Fruit fly (Drosophila melanogaster) whole organism, pupa: ENCODE results near the gene Cht11.

Experiments used
- CG10348 ChIP-seq: fragments of 200-800 bp; sonication (Bioruptor generic); IDR thresholded peaks from 2 replicates; pipeline ENCODE4 v1.3.6; 2022; ENCODE audit warnings: missing biosample characterization, missing genetic modification characterization
- CG12605 ChIP-seq: fragments of 200-800 bp; sonication (Bioruptor generic); IDR thresholded peaks from 2 replicates; pipeline ENCODE4 v1.3.6; 2022; ENCODE audit warnings: missing biosample characterization, missing genetic modification characterization
- CG13204 ChIP-seq: fragments of 200-800 bp; sonication (Bioruptor generic); optimal IDR thresholded peaks from 2 replicates; lab custom pipeline; 2018; ENCODE audit warnings: missing biosample characterization, mild to moderate bottlenecking, missing genetic modification characterization, moderate library complexity
- CG14655 ChIP-seq: fragments of 200-800 bp; sonication (Bioruptor generic); optimal IDR thresholded peaks from 3 replicates; lab custom pipeline; 2017; ENCODE audit warnings: mild to moderate bottlenecking, missing biosample characterization, missing genetic modification reagents, missing genetic modification characterization
- CG15710 ChIP-seq: fragments of 200-800 bp; sonication (Bioruptor generic); optimal IDR thresholded peaks from 2 replicates; lab custom pipeline; 2018; ENCODE audit warnings: missing biosample characterization, mild to moderate bottlenecking, missing genetic modification characterization, moderate library complexity
- CG17806 ChIP-seq: fragments of 200-800 bp; sonication (Bioruptor generic); optimal IDR thresholded peaks from 2 replicates; lab custom pipeline; 2018; ENCODE audit warnings: missing biosample characterization, mild to moderate bottlenecking, missing genetic modification characterization, moderate library complexity
- CG32121 ChIP-seq: fragments of 200-800 bp; sonication (Bioruptor generic); IDR thresholded peaks from 2 replicates; pipeline ENCODE4 v1.3.6; 2022; ENCODE audit warnings: missing biosample characterization, missing genetic modification characterization
- CG34367 ChIP-seq: fragments of 200-800 bp; sonication (Bioruptor generic); optimal IDR thresholded peaks from 2 replicates; lab custom pipeline; 2018; ENCODE audit warnings: missing biosample characterization, mild to moderate bottlenecking, missing genetic modification characterization
- CG4496 ChIP-seq: fragments of 200-800 bp; sonication (Bioruptor generic); IDR thresholded peaks from 3 replicates; pipeline ENCODE4 v1.3.6; 2022; ENCODE audit warnings: missing biosample characterization, missing genetic modification characterization
- CG8159 ChIP-seq: fragments of 200-800 bp; sonication (Bioruptor generic); optimal IDR thresholded peaks from 3 replicates; lab custom pipeline; 2018; ENCODE audit warnings: missing biosample characterization, mild to moderate bottlenecking, missing genetic modification characterization, moderate library complexity
- CG8301 ChIP-seq: fragments of 200-800 bp; sonication (Bioruptor generic); optimal IDR thresholded peaks from 2 replicates; lab custom pipeline; 2018; ENCODE audit warnings: missing biosample characterization, mild to moderate bottlenecking, missing genetic modification characterization
- CG9948 ChIP-seq: fragments of 200-800 bp; sonication (Bioruptor generic); optimal IDR thresholded peaks from 2 replicates; lab custom pipeline; 2018; ENCODE audit warnings: missing biosample characterization, mild to moderate bottlenecking, missing genetic modification characterization, moderate library complexity
- D1 ChIP-seq: fragments of 200-800 bp; sonication (Bioruptor generic); optimal IDR thresholded peaks from 2 replicates; lab custom pipeline; 2018; ENCODE audit warnings: missing biosample characterization, mild to moderate bottlenecking, missing genetic modification characterization, moderate library complexity
- EcR ChIP-seq: fragments of 200-800 bp; sonication (Bioruptor generic); optimal IDR thresholded peaks from 3 replicates; lab custom pipeline; 2019; ENCODE audit warnings: missing biosample characterization, missing genetic modification characterization, mild to moderate bottlenecking, moderate library complexity, missing genetic modification reagents
- Ets98B ChIP-seq: fragments of 200-800 bp; sonication (Bioruptor generic); IDR thresholded peaks from 2 replicates; pipeline ENCODE4 v1.3.6; 2022; ENCODE audit warnings: missing biosample characterization, missing genetic modification characterization
- Pif1A ChIP-seq: fragments of 200-800 bp; sonication (Bioruptor generic); optimal IDR thresholded peaks from 3 replicates; lab custom pipeline; 2016; ENCODE audit warnings: missing biosample characterization, missing genetic modification characterization
- Pif1B ChIP-seq: fragments of 200-800 bp; sonication (Bioruptor generic); optimal IDR thresholded peaks from 3 replicates; lab custom pipeline; 2016; ENCODE audit warnings: missing biosample characterization, missing genetic modification characterization
- Snoo ChIP-seq: fragments of 200-800 bp; sonication (Bioruptor generic); optimal IDR thresholded peaks from 3 replicates; lab custom pipeline; 2017; ENCODE audit warnings: missing biosample characterization, mild to moderate bottlenecking, missing genetic modification characterization, inconsistent platforms
- fd96Ca ChIP-seq: fragments of 200-800 bp; sonication (Bioruptor generic); IDR thresholded peaks from 3 replicates; pipeline ENCODE4 v1.3.6; 2022; ENCODE audit warnings: missing biosample characterization, missing genetic modification characterization
- gl ChIP-seq: fragments of 200-800 bp; sonication (Bioruptor generic); optimal IDR thresholded peaks from 2 replicates; lab custom pipeline; 2018; ENCODE audit warnings: missing biosample characterization, mild to moderate bottlenecking, missing genetic modification characterization
- rn ChIP-seq: fragments of 200-800 bp; sonication (Bioruptor generic); IDR thresholded peaks from 2 replicates; pipeline ENCODE4 v1.3.6; 2022; ENCODE audit warnings: missing biosample characterization, missing genetic modification characterization

Gene Cht11

DNA sequence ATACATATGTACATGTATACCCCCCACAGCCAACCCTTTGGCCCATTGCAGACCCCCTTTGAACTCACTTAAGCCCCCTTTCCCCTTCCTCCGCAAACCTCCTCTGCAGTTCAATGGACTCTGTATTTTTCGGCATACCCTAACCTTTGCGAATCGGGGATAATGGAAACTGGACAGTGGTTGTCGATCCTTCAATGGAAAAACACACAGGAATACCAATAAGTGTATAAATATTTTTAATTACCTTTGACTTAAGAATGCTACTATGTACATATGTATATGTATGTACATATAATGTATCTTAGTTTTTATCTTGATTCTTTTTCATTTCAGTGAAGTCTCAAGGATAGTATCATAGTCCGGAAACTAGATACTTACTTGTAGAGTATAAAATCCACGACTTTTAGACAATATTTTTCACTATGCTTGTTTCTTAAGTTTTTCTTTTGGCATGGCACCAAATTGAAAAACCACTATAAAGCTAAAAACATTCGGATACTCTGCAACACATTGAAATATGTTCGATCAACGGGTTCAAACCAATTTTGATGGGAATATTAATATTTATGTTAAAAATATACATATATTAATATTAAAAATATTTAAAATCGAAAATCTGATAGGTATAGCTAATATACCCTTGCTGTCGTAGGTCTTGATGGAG is 7.1 kb upstream of the Cht11 start:
- TF ChIP-seq CG13204 (GFP tag; lab: Kevin White, UChicago), result no peak
- no peak for TF ChIP-seq CG12605 (GFP tag; lab: Robert Waterston, UW)
- peak; percentile 15 for TF ChIP-seq CG34367 (tag; lab: Kevin White, UChicago)
- peak; percentile 65; the same call in 1 of the 2 replicates for TF ChIP-seq CG32121 (GFP tag; lab: Robert Waterston, UW)
- TF ChIP-seq EcR (GFP tag; lab: Kevin White, UChicago), result peak; percentile 64
- TF ChIP-seq CG17806 (tag; lab: Kevin White, UChicago), result peak; percentile 23
- no peak for TF ChIP-seq CG10348 (GFP tag; lab: Robert Waterston, UW)
- TF ChIP-seq Ets98B, result peak; percentile 78
- TF ChIP-seq CG4496 (GFP tag; lab: Robert Waterston, UW), result peak; percentile 75; the same call in 2 of the 3 replicates
- peak; percentile 45 for TF ChIP-seq CG9948
- no peak for TF ChIP-seq Pif1A (GFP tag; lab: Kevin White, UChicago)
- TF ChIP-seq D1 (tag; lab: Kevin White, UChicago), result peak; percentile 19
- peak; percentile 42; the same call in 1 of the 2 replicates for TF ChIP-seq rn (GFP tag; lab: Robert Waterston, UW)
- TF ChIP-seq CG14655 (GFP tag; lab: Kevin White, UChicago), result peak; percentile 56
- peak; percentile 62 for TF ChIP-seq CG8159 (tag; lab: Kevin White, UChicago)
- TF ChIP-seq CG8301 (tag; lab: Kevin White, UChicago), result peak; percentile 48
- TF ChIP-seq Snoo (tag; lab: Kevin White, UChicago), result peak; percentile 51
- TF ChIP-seq CG15710, result peak; percentile 23
- peak; percentile 42 for TF ChIP-seq Pif1B (GFP tag; lab: Kevin White, UChicago)
- TF ChIP-seq gl (tag; lab: Kevin White, UChicago), result no peak
- TF ChIP-seq fd96Ca (GFP tag; lab: Robert Waterston, UW), result no peak
- TF ChIP-seq, all 21 proteins: peak for 15

DNA sequence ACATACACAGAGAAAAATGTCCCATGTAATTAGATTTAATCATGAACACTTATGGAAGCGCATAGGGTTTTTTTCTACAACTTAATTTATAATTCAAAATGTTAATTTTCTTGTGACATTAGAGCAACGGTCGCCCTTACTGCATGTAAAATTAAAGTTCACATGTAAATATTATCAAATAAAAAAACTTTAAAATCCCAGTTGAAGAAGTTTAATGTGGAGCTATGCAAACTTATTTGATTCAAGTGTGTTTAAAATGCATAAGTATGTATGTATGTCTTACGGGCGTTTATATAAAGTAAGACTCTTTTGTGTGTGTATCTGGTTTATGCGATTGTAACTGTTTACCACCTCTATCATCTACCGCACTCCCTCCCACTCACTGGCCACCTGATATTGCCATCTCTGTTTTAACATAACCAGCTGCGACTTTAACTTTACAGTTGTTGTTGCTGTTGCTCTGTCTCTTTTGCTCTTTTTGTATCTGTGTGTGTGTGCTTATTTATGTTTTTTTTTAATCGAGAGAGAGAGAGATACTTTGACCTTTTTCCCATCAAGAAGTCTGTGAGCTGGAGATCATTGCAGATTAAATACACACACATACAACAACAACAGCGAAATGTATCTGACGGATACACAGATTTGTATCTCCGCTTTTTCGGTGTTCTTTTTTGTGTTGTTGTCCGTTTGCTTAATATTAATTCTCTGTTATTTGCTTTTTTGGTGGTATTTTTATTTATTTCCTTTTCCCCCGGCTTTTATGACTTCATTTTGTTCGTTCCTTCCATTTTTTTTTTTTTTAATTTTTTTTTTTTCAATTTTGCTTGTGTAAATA is 6.3 kb upstream of the Cht11 start:
- TF ChIP-seq CG15710 (peak; percentile 87), Snoo (tag; lab: Kevin White, UChicago) (peak; percentile 88), CG17806 (tag; lab: Kevin White, UChicago) (peak; percentile 73), CG14655 (GFP tag; lab: Kevin White, UChicago) (peak; percentile 86), CG8301 (tag; lab: Kevin White, UChicago) (peak; percentile 78), D1 (tag; lab: Kevin White, UChicago) (peak; percentile 69), rn (GFP tag; lab: Robert Waterston, UW) (0 out of 2 replicates have a peak, but pooled peaks have one; percentile 17), CG8159 (tag; lab: Kevin White, UChicago) (peak; percentile 83), Pif1A (GFP tag; lab: Kevin White, UChicago) (peak; percentile 91), CG34367 (tag; lab: Kevin White, UChicago) (peak; percentile 68), CG13204 (GFP tag; lab: Kevin White, UChicago) (peak; percentile 30), fd96Ca (GFP tag; lab: Robert Waterston, UW) (no peak), CG32121 (GFP tag; lab: Robert Waterston, UW) (peak; percentile 79), CG4496 (GFP tag; lab: Robert Waterston, UW) (no peak; the same call in 1 of the 3 replicates), CG9948 (peak; percentile 87), Pif1B (GFP tag; lab: Kevin White, UChicago) (peak; percentile 90), EcR (GFP tag; lab: Kevin White, UChicago) (peak; percentile 54), CG10348 (GFP tag; lab: Robert Waterston, UW) (no peak), CG12605 (GFP tag; lab: Robert Waterston, UW) (no peak), Ets98B (peak; percentile 44; the same call in 1 of the 2 replicates), gl (tag; lab: Kevin White, UChicago) (peak; percentile 49)

DNA sequence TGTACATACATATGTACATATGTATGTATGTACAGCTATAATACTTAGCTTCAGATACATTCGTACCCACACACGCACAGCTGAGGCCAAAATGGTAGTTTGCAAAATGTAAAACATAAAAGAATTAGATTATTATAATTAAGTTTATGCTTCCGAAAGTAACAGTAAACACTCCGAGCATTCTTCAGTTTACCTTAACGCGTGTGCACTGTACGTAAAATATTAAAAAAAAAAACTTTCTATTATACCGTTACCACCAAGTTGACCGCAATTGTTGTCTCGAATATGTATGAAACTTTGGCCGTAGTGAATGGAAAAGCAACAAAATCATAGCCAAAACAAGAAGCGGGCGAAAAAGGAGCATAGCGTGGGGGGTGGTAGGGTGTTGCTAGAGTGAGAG is 5.2 kb upstream of the Cht11 start:
- TF ChIP-seq Ets98B, result peak; percentile 88
- no peak for TF ChIP-seq gl (tag; lab: Kevin White, UChicago)
- peak; percentile 13 for TF ChIP-seq D1 (tag; lab: Kevin White, UChicago)
- TF ChIP-seq EcR (GFP tag; lab: Kevin White, UChicago), result no peak
- peak; percentile 84 for TF ChIP-seq Pif1A (GFP tag; lab: Kevin White, UChicago)
- TF ChIP-seq CG8301 (tag; lab: Kevin White, UChicago), result peak; percentile 78
- no peak for TF ChIP-seq CG13204 (GFP tag; lab: Kevin White, UChicago)
- TF ChIP-seq CG9948, result peak; percentile 79
- TF ChIP-seq CG14655 (GFP tag; lab: Kevin White, UChicago), result peak; percentile 85
- peak; percentile 93 for TF ChIP-seq fd96Ca (GFP tag; lab: Robert Waterston, UW)
- TF ChIP-seq CG4496 (GFP tag; lab: Robert Waterston, UW), result peak; percentile 91
- TF ChIP-seq rn (GFP tag; lab: Robert Waterston, UW), result peak; percentile 50
- TF ChIP-seq CG8159 (tag; lab: Kevin White, UChicago), result peak; percentile 81
- peak; percentile 88 for TF ChIP-seq CG32121 (GFP tag; lab: Robert Waterston, UW)
- TF ChIP-seq CG34367 (tag; lab: Kevin White, UChicago), result peak; percentile 62
- TF ChIP-seq CG15710, result peak; percentile 61
- peak; percentile 60 for TF ChIP-seq Snoo (tag; lab: Kevin White, UChicago)
- peak; percentile 72; the same call in 1 of the 2 replicates for TF ChIP-seq CG12605 (GFP tag; lab: Robert Waterston, UW)
- TF ChIP-seq Pif1B (GFP tag; lab: Kevin White, UChicago), result peak; percentile 85
- no peak; the same call in 1 of the 2 replicates for TF ChIP-seq CG10348 (GFP tag; lab: Robert Waterston, UW)
- peak; percentile 72 for TF ChIP-seq CG17806 (tag; lab: Kevin White, UChicago)

DNA sequence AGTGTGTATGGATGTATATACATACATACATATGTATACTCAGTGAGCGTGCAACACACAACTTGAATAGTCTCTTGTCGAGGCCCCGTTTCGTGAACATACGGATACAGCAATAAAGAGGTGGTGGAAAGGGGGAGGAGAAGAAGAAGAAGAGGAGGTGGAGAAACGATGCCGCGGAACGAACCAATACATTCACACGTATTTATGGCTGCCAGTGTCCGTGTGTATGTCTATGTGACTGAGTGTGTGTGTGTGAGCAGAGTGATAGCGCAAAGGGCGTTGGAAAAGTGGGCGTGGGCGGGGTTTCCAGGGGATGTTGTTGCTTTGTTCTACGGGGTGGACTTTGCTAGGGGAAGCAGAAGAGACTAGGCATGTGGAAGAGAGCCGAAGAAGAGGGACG is 4.1 kb upstream of the Cht11 start:
- TF ChIP-seq CG15710 (peak; percentile 37), fd96Ca (GFP tag; lab: Robert Waterston, UW) (no peak), CG13204 (GFP tag; lab: Kevin White, UChicago) (peak; percentile 66), CG34367 (tag; lab: Kevin White, UChicago) (no peak), CG12605 (GFP tag; lab: Robert Waterston, UW) (peak; percentile 29; the same call in 1 of the 2 replicates), rn (GFP tag; lab: Robert Waterston, UW) (no peak), CG4496 (GFP tag; lab: Robert Waterston, UW) (0 out of 3 replicates have a peak, but pooled peaks have one; percentile 46), Ets98B (no peak; the same call in 1 of the 2 replicates), CG14655 (GFP tag; lab: Kevin White, UChicago) (peak; percentile 6), gl (tag; lab: Kevin White, UChicago) (peak; percentile 38), EcR (GFP tag; lab: Kevin White, UChicago) (peak; percentile 63), CG17806 (tag; lab: Kevin White, UChicago) (no peak)
